Worm (Caenorhabditis elegans) whole organism, late embryonic: ENCODE data around the gene lat-1.

Experiments
- C08G9.2 ChIP-seq: sonication (generic microtip); optimal IDR thresholded peaks from 2 replicates; lab custom pipeline; 2016; ENCODE audit warnings: mild to moderate bottlenecking, missing genetic modification characterization, moderate library complexity, missing compliant biosample characterization
- F13H6.1 ChIP-seq: sonication (generic microtip); optimal IDR thresholded peaks from 2 replicates; lab custom pipeline; 2016; ENCODE audit warnings: missing genetic modification characterization, missing compliant biosample characterization
- K02D7.2 ChIP-seq: sonication (generic microtip); optimal IDR thresholded peaks from 2 replicates; lab custom pipeline; 2017; ENCODE audit warnings: mild to moderate bottlenecking, missing genetic modification characterization, missing compliant biosample characterization
- K09A11.1 ChIP-seq: sonication (generic microtip); optimal IDR thresholded peaks from 2 replicates; lab custom pipeline; 2017; ENCODE audit warnings: antibody characterized with exemption, mild to moderate bottlenecking, missing genetic modification characterization, missing compliant biosample characterization; ENCODE audit not compliant: insufficient read depth
- T23F11.4 ChIP-seq: fragments of 200-800 bp; sonication (Bioruptor generic); optimal IDR thresholded peaks from 2 replicates; lab custom pipeline; 2018; ENCODE audit warnings: mild to moderate bottlenecking, missing genetic modification characterization, missing compliant biosample characterization
- Y22D7AL.16 ChIP-seq: sonication (generic microtip); optimal IDR thresholded peaks from 2 replicates; lab custom pipeline; 2016; ENCODE audit warnings: missing genetic modification characterization, missing compliant biosample characterization
- ahr-1 ChIP-seq: sonication (generic microtip); optimal IDR thresholded peaks from 2 replicates; lab custom pipeline; 2016; ENCODE audit warnings: missing genetic modification characterization, missing compliant biosample characterization
- ama-1 ChIP-seq: fragments of 150-350 bp; optimal IDR thresholded peaks from 2 replicates; lab custom pipeline; 2014
- ceh-14 ChIP-seq: sonication (generic microtip); optimal IDR thresholded peaks from 2 replicates; lab custom pipeline; 2016; ENCODE audit warnings: missing genotype, missing genetic modification characterization, missing compliant biosample characterization
- ceh-22 ChIP-seq: sonication (generic microtip); optimal IDR thresholded peaks from 2 replicates; lab custom pipeline; 2017; ENCODE audit warnings: missing biosample characterization, missing genetic modification characterization
- ceh-30 ChIP-seq: fragments of 150-350 bp; optimal IDR thresholded peaks from 2 replicates; lab custom pipeline; 2014; ENCODE audit warnings: missing biosample characterization, missing genetic modification characterization
- ceh-31 ChIP-seq: sonication (generic microtip); optimal IDR thresholded peaks from 2 replicates; lab custom pipeline; 2016; ENCODE audit warnings: missing genetic modification characterization, missing compliant biosample characterization
- ceh-34 ChIP-seq: sonication (generic microtip); optimal IDR thresholded peaks from 2 replicates; lab custom pipeline; 2016; ENCODE audit warnings: mild to moderate bottlenecking, missing genetic modification characterization, missing compliant biosample characterization
- ceh-48 ChIP-seq: sonication (generic microtip); optimal IDR thresholded peaks from 2 replicates; lab custom pipeline; 2016; ENCODE audit warnings: missing genetic modification characterization, inconsistent platforms, missing compliant biosample characterization
- che-1 ChIP-seq: sonication (generic microtip); optimal IDR thresholded peaks from 2 replicates; lab custom pipeline; 2016; ENCODE audit warnings: mild to moderate bottlenecking, missing genetic modification characterization, missing compliant biosample characterization
- dmd-4 ChIP-seq: sonication (generic microtip); optimal IDR thresholded peaks from 2 replicates; lab custom pipeline; 2016; ENCODE audit warnings: borderline replicate concordance, missing genetic modification characterization, missing compliant biosample characterization
- dve-1 ChIP-seq: sonication (generic microtip); optimal IDR thresholded peaks from 2 replicates; lab custom pipeline; 2017; ENCODE audit warnings: antibody characterized with exemption, mild to moderate bottlenecking, missing genetic modification characterization, missing compliant biosample characterization
- elt-2 ChIP-seq: sonication (generic microtip); optimal IDR thresholded peaks from 2 replicates; lab custom pipeline; 2016; ENCODE audit warnings: missing genetic modification reagents, missing genetic modification characterization, missing compliant biosample characterization
- ets-4 ChIP-seq: sonication (generic microtip); optimal IDR thresholded peaks from 2 replicates; lab custom pipeline; 2016; ENCODE audit warnings: missing genetic modification characterization, missing compliant biosample characterization
- eyg-1 ChIP-seq: sonication (generic microtip); optimal IDR thresholded peaks from 2 replicates; lab custom pipeline; 2016; ENCODE audit warnings: missing genotype, missing genetic modification characterization, missing compliant biosample characterization
- fkh-10 ChIP-seq: fragments of 150-350 bp; optimal IDR thresholded peaks from 2 replicates; lab custom pipeline; 2014; ENCODE audit warnings: missing biosample characterization, missing genetic modification reagents, missing genetic modification characterization
- fkh-6 ChIP-seq: sonication (generic microtip); optimal IDR thresholded peaks from 2 replicates; lab custom pipeline; 2016; ENCODE audit warnings: missing genetic modification characterization, missing compliant biosample characterization
- gmeb-2 ChIP-seq: sonication (generic microtip); optimal IDR thresholded peaks from 2 replicates; lab custom pipeline; 2016; ENCODE audit warnings: missing genetic modification characterization, inconsistent platforms, missing compliant biosample characterization
- hlh-13 ChIP-seq: fragments of 200-800 bp; sonication (Bioruptor generic); optimal IDR thresholded peaks from 2 replicates; lab custom pipeline; 2018; ENCODE audit warnings: mild to moderate bottlenecking, missing genetic modification characterization, missing compliant biosample characterization
- hlh-15 ChIP-seq: sonication (generic microtip); optimal IDR thresholded peaks from 2 replicates; lab custom pipeline; 2016; ENCODE audit warnings: missing genetic modification characterization, missing compliant biosample characterization
- hlh-6 ChIP-seq: sonication (generic microtip); optimal IDR thresholded peaks from 2 replicates; lab custom pipeline; 2016; ENCODE audit warnings: missing genotype, missing genetic modification characterization, missing compliant biosample characterization
- hlh-8 ChIP-seq: sonication (generic microtip); optimal IDR thresholded peaks from 2 replicates; lab custom pipeline; 2016; ENCODE audit warnings: missing genotype, missing genetic modification characterization, missing compliant biosample characterization
- lim-6 ChIP-seq: sonication (generic microtip); optimal IDR thresholded peaks from 2 replicates; lab custom pipeline; 2016; ENCODE audit warnings: missing genetic modification characterization, missing compliant biosample characterization
- lin-11 ChIP-seq: fragments of 200-800 bp; sonication (Bioruptor generic); optimal IDR thresholded peaks from 2 replicates; lab custom pipeline; 2018; ENCODE audit warnings: mild to moderate bottlenecking, missing genetic modification characterization, missing compliant biosample characterization
- madf-2 ChIP-seq: sonication (generic microtip); optimal IDR thresholded peaks from 2 replicates; lab custom pipeline; 2017; ENCODE audit warnings: missing genetic modification characterization, missing compliant biosample characterization
- nhr-11 ChIP-seq: fragments of 150-350 bp; optimal IDR thresholded peaks from 2 replicates; lab custom pipeline; 2014; ENCODE audit warnings: missing biosample characterization, missing genetic modification characterization
- nhr-232 ChIP-seq: sonication (generic microtip); optimal IDR thresholded peaks from 2 replicates; lab custom pipeline; 2016; ENCODE audit warnings: missing genetic modification characterization, missing compliant biosample characterization
- npax-4 ChIP-seq: sonication (generic microtip); optimal IDR thresholded peaks from 2 replicates; lab custom pipeline; 2016; ENCODE audit warnings: missing genetic modification characterization, missing compliant biosample characterization
- odd-2 ChIP-seq: sonication (generic microtip); optimal IDR thresholded peaks from 2 replicates; lab custom pipeline; 2017; ENCODE audit warnings: antibody characterized with exemption, mild to moderate bottlenecking, missing genetic modification characterization, missing compliant biosample characterization
- pag-3 ChIP-seq: sonication (generic microtip); optimal IDR thresholded peaks from 2 replicates; lab custom pipeline; 2016; ENCODE audit warnings: missing compliant biosample characterization, missing genetic modification characterization, borderline replicate concordance
- pat-9 ChIP-seq: fragments of 200-800 bp; sonication (Bioruptor generic); optimal IDR thresholded peaks from 2 replicates; lab custom pipeline; 2018; ENCODE audit warnings: mild to moderate bottlenecking, missing genetic modification characterization, moderate library complexity, missing compliant biosample characterization
- pax-1 ChIP-seq: fragments of 150-350 bp; optimal IDR thresholded peaks from 2 replicates; lab custom pipeline; 2014; ENCODE audit warnings: missing biosample characterization, missing genetic modification characterization
- pqm-1 ChIP-seq: sonication (generic microtip); optimal IDR thresholded peaks from 2 replicates; lab custom pipeline; 2016; ENCODE audit warnings: missing genetic modification characterization, missing compliant biosample characterization
- pros-1 ChIP-seq: fragments of 150-350 bp; optimal IDR thresholded peaks from 2 replicates; lab custom pipeline; 2014; ENCODE audit warnings: missing biosample characterization, missing genetic modification reagents, missing genetic modification characterization
- ref-2 ChIP-seq: sonication (generic microtip); optimal IDR thresholded peaks from 2 replicates; lab custom pipeline; 2016; ENCODE audit warnings: missing genetic modification characterization, missing compliant biosample characterization
- sdc-2 ChIP-seq: sonication (generic microtip); optimal IDR thresholded peaks from 2 replicates; lab custom pipeline; 2016; ENCODE audit warnings: missing genotype, missing genetic modification characterization, missing compliant biosample characterization
- sox-2 ChIP-seq: fragments of 200-800 bp; sonication (Bioruptor generic); IDR thresholded peaks from 2 replicates; pipeline ENCODE4 v1.3.6; 2022; ENCODE audit warnings: missing genetic modification reagents, missing genetic modification characterization, missing compliant biosample characterization
- syd-9 ChIP-seq: sonication (generic microtip); optimal IDR thresholded peaks from 2 replicates; lab custom pipeline; 2016; ENCODE audit warnings: mild to moderate bottlenecking, missing genetic modification characterization, moderate library complexity, missing compliant biosample characterization
- unc-3 ChIP-seq, 2 experiments: fragments of 200-800 bp in 1 of 2; sonication (Bioruptor generic) in 1 of 2; sonication (generic microtip) in 1 of 2; conservative IDR thresholded peaks in 1 of 2; optimal IDR thresholded peaks in 1 of 2; 2 replicates each; pipeline versions ENCODE4 v1.3.6 to Lab custom; 2016 to 2022; ENCODE audit warnings: missing compliant biosample characterization in 2 of 2, missing genetic modification characterization in 2 of 2, missing genetic modification reagents in 1 of 2
- zip-5 ChIP-seq: sonication (generic microtip); optimal IDR thresholded peaks from 2 replicates; lab custom pipeline; 2016; ENCODE audit warnings: missing genetic modification characterization, missing compliant biosample characterization

Gene lat-1

ce11 chrII:8921456-8921855 is 24.8 kb downstream of the lat-1 start:
- TF ChIP-seq F13H6.1 (no peak), ceh-14 (no peak), pros-1 (tag; lab: Kevin White, UChicago) (no peak), fkh-6 (tag; lab: Kevin White, UChicago) (no peak), ama-1 (lab: Kevin White, UChicago) (no peak), elt-2 (no peak), odd-2 (tag; lab: Kevin White, UChicago) (no peak), C08G9.2 (tag; lab: Kevin White, UChicago) (no peak), dmd-4 (tag; lab: Kevin White, UChicago) (no peak), pqm-1 (tag; lab: Kevin White, UChicago) (no peak), ref-2 (tag; lab: Kevin White, UChicago) (no peak)

- TF ChIP-seq elt-2 (peak; percentile 57), K02D7.2 (tag; lab: Kevin White, UChicago) (no peak)
Measured at ce11 chrII:8922140-8922539, 25.5 kb downstream of the lat-1 start, which contains the start of gene B0457.6. Gene B0457.6 (plus strand): TSS chrII:8922423.

ce11 chrII:8923187-8923586 is 26.5 kb downstream of the lat-1 start:
- TF ChIP-seq syd-9 (tag; lab: Kevin White, UChicago) (no peak), gmeb-2 (no peak), zip-5 (tag; lab: Kevin White, UChicago) (no peak), fkh-10 (GFP tag; lab: Kevin White, UChicago) (no peak), lin-11 (tag; lab: Kevin White, UChicago) (no peak), T23F11.4 (GFP tag; lab: Kevin White, UChicago) (no peak), ceh-34 (tag; lab: Kevin White, UChicago) (no peak), ets-4 (tag; lab: Kevin White, UChicago) (no peak), dve-1 (tag; lab: Kevin White, UChicago) (no peak), elt-2 (no peak), pax-1 (no peak), ceh-14 (no peak), ceh-30 (tag; lab: Kevin White, UChicago) (no peak), ceh-31 (tag; lab: Kevin White, UChicago) (no peak), pag-3 (tag; lab: Kevin White, UChicago) (no peak), madf-2 (tag; lab: Kevin White, UChicago) (no peak), F13H6.1 (no peak)

- no peak for TF ChIP-seq pat-9
- no peak for TF ChIP-seq che-1 (tag; lab: Kevin White, UChicago)
- no peak for TF ChIP-seq sox-2 (GFP tag; lab: Robert Waterston, UW)
- no peak for TF ChIP-seq hlh-8 (tag; lab: Kevin White, UChicago)
- TF ChIP-seq nhr-11 (tag; lab: Kevin White, UChicago) = no peak
- no peak for TF ChIP-seq fkh-6 (tag; lab: Kevin White, UChicago)
- TF ChIP-seq hlh-15 (tag; lab: Kevin White, UChicago) = no peak
- no peak for TF ChIP-seq madf-2 (tag; lab: Kevin White, UChicago)
- no peak for TF ChIP-seq ceh-22
- no peak for TF ChIP-seq lim-6 (tag; lab: Kevin White, UChicago)
- TF ChIP-seq C08G9.2 (tag; lab: Kevin White, UChicago) = no peak
- TF ChIP-seq ahr-1 (tag; lab: Kevin White, UChicago) = no peak
- TF ChIP-seq, all 69 proteins: peak for 0
Measured at ce11 chrII:8926451-8926850, 29.8 kb downstream of the lat-1 start, which contains the start of gene B0457.2. Gene B0457.2 (minus strand): TSS chrII:8926551.

- TF ChIP-seq unc-3 (GFP tag; conservative IDR thresholded peaks at IDR 0.05; lab: Robert Waterston, UW) = no peak
- no peak for TF ChIP-seq unc-3 (tag; optimal IDR thresholded peaks at IDR 0.05; lab: Kevin White, UChicago)
- no peak for TF ChIP-seq sdc-2 (tag; lab: Kevin White, UChicago)
- peak; percentile 17 for TF ChIP-seq elt-2
- no peak for TF ChIP-seq hlh-6 (tag; lab: Kevin White, UChicago)
- TF ChIP-seq fkh-6 (tag; lab: Kevin White, UChicago) = peak; percentile 26
- no peak for TF ChIP-seq zip-5 (tag; lab: Kevin White, UChicago)
- TF ChIP-seq nhr-232 (tag; lab: Kevin White, UChicago) = no peak
- no peak for TF ChIP-seq pag-3 (tag; lab: Kevin White, UChicago)
- TF ChIP-seq ceh-22 = no peak
- no peak for TF ChIP-seq ceh-14
- TF ChIP-seq K09A11.1 (tag; lab: Kevin White, UChicago) = no peak
- TF ChIP-seq Y22D7AL.16 (tag; lab: Kevin White, UChicago) = no peak
- TF ChIP-seq eyg-1 (tag; lab: Kevin White, UChicago) = no peak
- TF ChIP-seq ceh-48 = no peak
- TF ChIP-seq hlh-13 (GFP tag; lab: Kevin White, UChicago) = no peak
- no peak for TF ChIP-seq ama-1 (lab: Kevin White, UChicago)
- no peak for TF ChIP-seq npax-4
Measured at ce11 chrII:8927253-8927791, 30.7 kb downstream of the lat-1 start, which contains the start of gene cct-2. Gene cct-2 (plus strand): TSS chrII:8927741.
